Fruit fly (Drosophila melanogaster) S2 (cell line): Measurements from ENCODE around the gene Atac1.

Experiments used
- CG8478 ChIP-seq: fragments of >200 bp; optimal IDR thresholded peaks from 2 replicates; lab custom pipeline; 2018
- CTCF ChIP-seq, 2 experiments: fragments of >200 bp; optimal IDR thresholded peaks; 2 replicates each; lab custom pipeline; 2018

DNA sequence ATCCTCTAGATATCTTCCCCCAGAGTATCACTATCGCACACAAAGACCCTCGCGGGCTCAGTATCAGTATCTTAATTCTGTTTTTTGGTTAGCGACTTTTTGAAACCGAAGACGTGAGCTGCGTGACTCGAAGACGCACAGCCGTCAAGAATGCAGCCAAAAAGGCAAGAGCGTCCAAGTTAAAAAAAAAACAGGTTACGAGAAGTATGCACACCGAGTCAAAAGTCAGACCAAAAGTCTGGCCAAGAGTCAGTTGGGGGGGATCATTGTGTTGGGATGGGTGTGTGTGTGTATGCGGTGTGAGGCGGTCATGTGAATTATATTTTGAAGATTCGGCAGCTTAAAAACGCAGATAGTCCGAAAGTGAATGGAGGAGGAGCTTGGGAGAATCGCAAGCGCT lies 45.4 kb upstream of the Atac1 start:
- TF ChIP-seq CG8478 (lab: Kevin White, UChicago), result no peak
- TF ChIP-seq CTCF (optimal IDR thresholded peaks at IDR 0.05; lab: Kevin White, UChicago), result no peak
